Fruit fly (Drosophila melanogaster) whole organism, prepupa: ENCODE measurements around the gene CG9626.

ENCODE experiments used
- Blimp-1 ChIP-seq: fragments of 200-800 bp; sonication (Bioruptor generic); optimal IDR thresholded peaks from 3 replicates; lab custom pipeline; 2017; ENCODE audit warnings: missing biosample characterization, missing genetic modification characterization, mild to moderate bottlenecking, moderate library complexity, missing genetic modification reagents
- CG10631 ChIP-seq: fragments of 200-800 bp; sonication (Bioruptor generic); optimal IDR thresholded peaks from 2 replicates; lab custom pipeline; 2016; ENCODE audit warnings: missing biosample characterization, missing genetic modification characterization
- CG15336 ChIP-seq: fragments of 200-800 bp; sonication (Bioruptor generic); IDR thresholded peaks from 2 replicates; pipeline ENCODE4 v1.3.6; 2022; ENCODE audit warnings: missing biosample characterization, missing genetic modification characterization
- CG3032 ChIP-seq: fragments of 200-800 bp; optimal IDR thresholded peaks from 2 replicates; lab custom pipeline; 2019; ENCODE audit warnings: missing biosample characterization, mild to moderate bottlenecking, missing genetic modification characterization, moderate library complexity
- CG3919 ChIP-seq: fragments of 200-800 bp; sonication (Bioruptor generic); optimal IDR thresholded peaks from 3 replicates; lab custom pipeline; 2016; ENCODE audit warnings: missing biosample characterization, missing genetic modification characterization
- CG6163 ChIP-seq: fragments of 200-800 bp; sonication (Bioruptor generic); IDR thresholded peaks from 3 replicates; pipeline ENCODE4 v1.3.6; 2022; ENCODE audit warnings: missing biosample characterization, missing genetic modification characterization
- CG6808 ChIP-seq: fragments of 200-800 bp; sonication (Bioruptor generic); optimal IDR thresholded peaks from 3 replicates; lab custom pipeline; 2017; ENCODE audit warnings: missing biosample characterization, missing genetic modification characterization, mild to moderate bottlenecking, moderate library complexity, missing genetic modification reagents
- CG7368 ChIP-seq: fragments of 200-800 bp; sonication (Bioruptor generic); optimal IDR thresholded peaks from 3 replicates; lab custom pipeline; 2016; ENCODE audit warnings: missing biosample characterization, missing genetic modification characterization
- CG8119 ChIP-seq: fragments of 200-800 bp; sonication (Bioruptor generic); IDR thresholded peaks from 3 replicates; pipeline ENCODE4 v1.3.6; 2022; ENCODE audit warnings: missing biosample characterization, missing genetic modification characterization
- CG9139 ChIP-seq: fragments of 200-800 bp; sonication (Bioruptor generic); optimal IDR thresholded peaks from 3 replicates; lab custom pipeline; 2017; ENCODE audit warnings: missing biosample characterization, mild to moderate bottlenecking, missing genetic modification characterization
- Eip78C ChIP-seq: fragments of 200-800 bp; sonication (Bioruptor generic); peaks from one replicate; lab custom pipeline; 2016; ENCODE audit warnings: missing biosample characterization, missing genetic modification characterization
- Hr38 ChIP-seq: sonication (Bioruptor generic); optimal IDR thresholded peaks from 2 replicates; lab custom pipeline; 2016; ENCODE audit warnings: missing biosample characterization, missing genetic modification characterization
- Lpt ChIP-seq: fragments of 200-800 bp; sonication (Bioruptor generic); optimal IDR thresholded peaks from 3 replicates; lab custom pipeline; 2016; ENCODE audit warnings: missing biosample characterization, missing genetic modification characterization
- eg ChIP-seq: fragments of 200-800 bp; sonication (Bioruptor generic); IDR thresholded peaks from 3 replicates; pipeline ENCODE4 v1.3.6; 2022; ENCODE audit warnings: missing biosample characterization, missing genetic modification characterization
- lz ChIP-seq: fragments of 200-800 bp; sonication (Bioruptor generic); optimal IDR thresholded peaks from 3 replicates; lab custom pipeline; 2016; ENCODE audit warnings: missing biosample characterization, missing genetic modification characterization
- salr ChIP-seq, 2 experiments: fragments of 200-800 bp; sonication (Bioruptor generic); optimal IDR thresholded peaks; 3 replicates each; lab custom pipeline; 2016 to 2018; ENCODE audit warnings: missing biosample characterization in 2 of 2, missing genetic modification characterization in 2 of 2, mild to moderate bottlenecking in 1 of 2

CG9626 gene

dm6 chr3R:8251532-8251931, 49.2 kb downstream of the CG9626 start:
- TF ChIP-seq Eip78C (GFP tag; lab: Kevin White, UChicago) (peak; percentile 37), CG6163 (GFP tag; lab: Robert Waterston, UW) (0 out of 3 replicates have a peak, but pooled peaks have one; percentile 22), Blimp-1 (GFP tag; lab: Kevin White, UChicago) (peak; percentile 91), CG9139 (GFP tag; lab: Kevin White, UChicago) (no peak), CG10631 (GFP tag; lab: Kevin White, UChicago) (no peak)

dm6 chr3R:8250166-8250733, 50.5 kb downstream of the CG9626 start, which contains the start of gene mtg:
mtg (plus strand) TSS chr3R:8250497.
- TF ChIP-seq CG6163 (GFP tag; lab: Robert Waterston, UW), result peak; percentile 32; the same call in 1 of the 3 replicates
- TF ChIP-seq CG6808, result peak; percentile 99
- TF ChIP-seq CG8119, result 0 out of 3 replicates have a peak, but pooled peaks have one; percentile 31
- TF ChIP-seq CG15336, result peak; percentile 43; the same call in 1 of the 2 replicates
- TF ChIP-seq Eip78C (GFP tag; lab: Kevin White, UChicago), result peak; percentile 18
- no peak for TF ChIP-seq Hr38 (GFP tag; lab: Kevin White, UChicago)
- TF ChIP-seq CG3919 (GFP tag; lab: Kevin White, UChicago), result peak; percentile 27
- no peak for TF ChIP-seq lz (GFP tag; lab: Kevin White, UChicago)
- TF ChIP-seq Lpt (GFP tag; lab: Kevin White, UChicago), result peak; percentile 39
- peak; percentile 20; the same call in 1 of the 3 replicates for TF ChIP-seq eg
- TF ChIP-seq, all 60 proteins: peak for 8

- TF ChIP-seq salr (GFP tag; optimal IDR thresholded peaks at IDR 0.05; lab: Kevin White, UChicago) (no peak), CG8119 (no peak), CG7368 (GFP tag; lab: Kevin White, UChicago) (no peak), CG3032 (tag; lab: Kevin White, UChicago) (no peak)
Measured at dm6 chr3R:8248138-8248537, 52.6 kb downstream of the CG9626 start, which contains the start of gene CG15864. CG15864 (plus strand) TSS chr3R:8248438.
